Fruit fly (Drosophila melanogaster) whole organism, wandering third instar larva: Measurements from ENCODE around the gene noc.

Source experiments
- Abd-B ChIP-seq: fragments of >200 bp; optimal IDR thresholded peaks from 2 replicates; lab custom pipeline; 2017; ENCODE audit warnings: missing biosample characterization, missing genetic modification characterization
- CG32264 ChIP-seq: fragments of 200-800 bp; sonication (Bioruptor generic); optimal IDR thresholded peaks from 2 replicates; lab custom pipeline; 2016; ENCODE audit warnings: missing biosample characterization, missing genetic modification characterization
- CG9705 ChIP-seq: fragments of 200-800 bp; sonication (Bioruptor generic); optimal IDR thresholded peaks from 2 replicates; lab custom pipeline; 2018; ENCODE audit warnings: missing biosample characterization, mild to moderate bottlenecking, missing genetic modification characterization
- CrebA ChIP-seq: fragments of 200-800 bp; sonication (Bioruptor generic); optimal IDR thresholded peaks from 2 replicates; lab custom pipeline; 2016; ENCODE audit warnings: missing biosample characterization, mild to moderate bottlenecking, missing genetic modification characterization, borderline replicate concordance
- Dif ChIP-seq: fragments of 200-275, 200-300 bp; sonication (Bioruptor generic); optimal IDR thresholded peaks from 2 replicates; lab custom pipeline; 2018; ENCODE audit warnings: missing biosample characterization, missing genetic modification characterization; ENCODE audit not compliant: partially characterized antibody
- HLH106 ChIP-seq: fragments of 200-800 bp; optimal IDR thresholded peaks from 3 replicates; lab custom pipeline; 2019; ENCODE audit warnings: missing biosample characterization, mild to moderate bottlenecking, missing genetic modification characterization, moderate library complexity
- Hnf4 ChIP-seq: fragments of 200-800 bp; sonication (Bioruptor generic); optimal IDR thresholded peaks from 2 replicates; lab custom pipeline; 2016; ENCODE audit warnings: missing biosample characterization, mild to moderate bottlenecking, missing genetic modification characterization
- Hr78 ChIP-seq: fragments of >200 bp; optimal IDR thresholded peaks from 2 replicates; lab custom pipeline; 2017; ENCODE audit warnings: missing biosample characterization, missing genetic modification characterization
- Hr83 ChIP-seq: fragments of 200-300 bp; sonication (Bioruptor generic); optimal IDR thresholded peaks from 2 replicates; lab custom pipeline; 2016; ENCODE audit warnings: missing biosample characterization, mild to moderate bottlenecking, missing genetic modification characterization, moderate library complexity; ENCODE audit not compliant: poor library complexity, severe bottlenecking
- Mio ChIP-seq: sonication (Bioruptor generic); optimal IDR thresholded peaks from 2 replicates; lab custom pipeline; 2016; ENCODE audit warnings: missing biosample characterization, missing genetic modification characterization
- N ChIP-seq: fragments of >200 bp; optimal IDR thresholded peaks from 2 replicates; lab custom pipeline; 2018; ENCODE audit warnings: missing biosample characterization, missing external identifiers, missing genetic modification characterization
- OdsH ChIP-seq: fragments of 200-800 bp; sonication (Bioruptor generic); optimal IDR thresholded peaks from 2 replicates; lab custom pipeline; 2016; ENCODE audit warnings: missing biosample characterization, mild to moderate bottlenecking, missing genetic modification characterization
- Rel ChIP-seq, 2 experiments: fragments of 200-800 bp; sonication (Bioruptor generic) in 1 of 2; optimal IDR thresholded peaks; 2 replicates in 1 of 2; 3 replicates in 1 of 2; lab custom pipeline; 2016 to 2019; ENCODE audit warnings: mild to moderate bottlenecking in 2 of 2, missing biosample characterization in 2 of 2, missing genetic modification characterization in 2 of 2, moderate library complexity in 1 of 2
- Sp1 ChIP-seq: fragments of 200-800 bp; sonication (Bioruptor generic); optimal IDR thresholded peaks from 3 replicates; lab custom pipeline; 2019; ENCODE audit warnings: missing biosample characterization, mild to moderate bottlenecking, missing genetic modification characterization, moderate library complexity
- br ChIP-seq: fragments of 200-800 bp; sonication (Bioruptor generic); optimal IDR thresholded peaks from 2 replicates; lab custom pipeline; 2016; ENCODE audit warnings: missing biosample characterization, missing genetic modification characterization
- dl ChIP-seq, 2 experiments: fragments of 175-275, 200-275 bp in 1 of 2; fragments of 200-275 bp in 1 of 2; sonication (Bioruptor generic); optimal IDR thresholded peaks; lab custom pipeline; 2018; ENCODE audit warnings: mild to moderate bottlenecking in 2 of 2, missing biosample characterization in 2 of 2, missing genetic modification characterization in 2 of 2, moderate library complexity in 2 of 2; ENCODE audit not compliant: partially characterized antibody in 2 of 2, insufficient read depth in 1 of 2
- dmrt93B ChIP-seq: fragments of 200-800 bp; sonication (Bioruptor generic); optimal IDR thresholded peaks from 2 replicates; lab custom pipeline; 2018; ENCODE audit warnings: missing biosample characterization, mild to moderate bottlenecking, missing genetic modification characterization
- dsf ChIP-seq: sonication (Bioruptor generic); optimal IDR thresholded peaks from 2 replicates; lab custom pipeline; 2016; ENCODE audit warnings: missing biosample characterization, missing genetic modification characterization, borderline replicate concordance
- ey ChIP-seq: fragments of 200-800 bp; sonication (Bioruptor generic); optimal IDR thresholded peaks from 2 replicates; lab custom pipeline; 2016; ENCODE audit warnings: missing biosample characterization, missing genetic modification characterization
- foxo ChIP-seq, 2 experiments: fragments of 200-800 bp; sonication (Bioruptor generic); optimal IDR thresholded peaks; 2 replicates in 1 of 2; 3 replicates in 1 of 2; lab custom pipeline; 2016 to 2017; ENCODE audit warnings: missing biosample characterization in 2 of 2, missing genetic modification characterization in 2 of 2
- fru ChIP-seq: fragments of 200-800 bp; sonication (Bioruptor generic); optimal IDR thresholded peaks from 3 replicates; lab custom pipeline; 2016; ENCODE audit warnings: missing biosample characterization, mild to moderate bottlenecking, missing genetic modification characterization
- h ChIP-seq: fragments of 200-800 bp; sonication (Bioruptor generic); optimal IDR thresholded peaks from 3 replicates; lab custom pipeline; 2016; ENCODE audit warnings: missing biosample characterization, mild to moderate bottlenecking, missing genetic modification characterization
- jim ChIP-seq: fragments of 175-275, 200-325 bp; sonication (Bioruptor generic); optimal IDR thresholded peaks from 2 replicates; lab custom pipeline; 2016; ENCODE audit warnings: missing biosample characterization, mild to moderate bottlenecking, missing genetic modification characterization
- lola ChIP-seq: fragments of >200 bp; optimal IDR thresholded peaks from 2 replicates; lab custom pipeline; 2017; ENCODE audit warnings: missing biosample characterization, missing genetic modification characterization
- psq ChIP-seq: fragments of 200-800 bp; sonication (Bioruptor generic); optimal IDR thresholded peaks from 3 replicates; lab custom pipeline; 2017; ENCODE audit warnings: missing biosample characterization, mild to moderate bottlenecking, missing genetic modification characterization, moderate library complexity
- rgr ChIP-seq: fragments of 200-800 bp; sonication (Bioruptor generic); optimal IDR thresholded peaks from 3 replicates; lab custom pipeline; 2016; ENCODE audit warnings: missing biosample characterization, mild to moderate bottlenecking, missing genetic modification characterization
- sage ChIP-seq: fragments of 200-800 bp; sonication (Bioruptor generic); optimal IDR thresholded peaks from 2 replicates; lab custom pipeline; 2016; ENCODE audit warnings: missing biosample characterization, mild to moderate bottlenecking, missing genetic modification characterization
- tai ChIP-seq: sonication (Bioruptor generic); optimal IDR thresholded peaks from 2 replicates; lab custom pipeline; 2016; ENCODE audit warnings: missing biosample characterization, missing genetic modification characterization
- usp ChIP-seq: fragments of >200 bp; optimal IDR thresholded peaks from 2 replicates; lab custom pipeline; 2017; ENCODE audit warnings: missing biosample characterization, missing genetic modification characterization

Gene noc

dm6 chr2L:14488083-14488482 lies 2.6 kb upstream of the noc start:
- TF ChIP-seq Rel (GFP tag; optimal IDR thresholded peaks at IDR 0.05; lab: Kevin White, UChicago): no peak
- TF ChIP-seq Rel (tag; optimal IDR thresholded peaks at IDR 0.05; lab: Kevin White, UChicago): no peak
- no peak for TF ChIP-seq OdsH (GFP tag; lab: Kevin White, UChicago)
- TF ChIP-seq h (GFP tag; lab: Kevin White, UChicago): no peak
- no peak for TF ChIP-seq CG9705
- no peak for TF ChIP-seq N
- no peak for TF ChIP-seq foxo (GFP tag; optimal IDR thresholded peaks at IDR 0.05; lab: Kevin White, UChicago)
- TF ChIP-seq, all 38 proteins: peak for 0

dm6 chr2L:14488866-14489462 lies 1.7 kb upstream of the noc start:
- TF ChIP-seq HLH106 (tag; lab: Kevin White, UChicago): no peak
- TF ChIP-seq br: no peak
- no peak for TF ChIP-seq CrebA
- no peak for TF ChIP-seq ey (GFP tag; lab: Kevin White, UChicago)
- no peak for TF ChIP-seq Hr78 (GFP tag; lab: Kevin White, UChicago)
- TF ChIP-seq OdsH (GFP tag; lab: Kevin White, UChicago): no peak
- TF ChIP-seq Mio (GFP tag; lab: Kevin White, UChicago): no peak
- no peak for TF ChIP-seq sage
- no peak for TF ChIP-seq tai (GFP tag; lab: Kevin White, UChicago)
- no peak for TF ChIP-seq usp (GFP tag; lab: Kevin White, UChicago)
- TF ChIP-seq, all 38 proteins: peak for 0

dm6 chr2L:14491686-14492085 lies 1.0 kb downstream of the noc start:
- TF ChIP-seq usp (GFP tag; lab: Kevin White, UChicago) (no peak), dsf (GFP tag; lab: Kevin White, UChicago) (no peak), tai (GFP tag; lab: Kevin White, UChicago) (no peak), Dif (no peak), Rel (GFP tag; optimal IDR thresholded peaks at IDR 0.05; lab: Kevin White, UChicago) (no peak), Rel (tag; optimal IDR thresholded peaks at IDR 0.05; lab: Kevin White, UChicago) (no peak), fru (GFP tag; lab: Kevin White, UChicago) (no peak), h (GFP tag; lab: Kevin White, UChicago) (no peak), rgr (no peak), jim (GFP tag; lab: Kevin White, UChicago) (no peak), Abd-B (GFP tag; lab: Kevin White, UChicago) (no peak), CG32264 (GFP tag; lab: Kevin White, UChicago) (no peak), dmrt93B (GFP tag; lab: Kevin White, UChicago) (no peak), lola (GFP tag; lab: Kevin White, UChicago) (no peak), CrebA (no peak), sage (no peak), foxo (GFP tag; optimal IDR thresholded peaks at IDR 0.05; lab: Kevin White, UChicago) (no peak), dl (GFP tag; optimal IDR thresholded peaks at IDR 0.05; lab: Kevin White, UChicago; ENCODE audit: insufficient read depth in 1 of 2, partially characterized antibody in 2 of 2) (no peak), Hnf4 (GFP tag; lab: Kevin White, UChicago) (no peak), N (no peak)

dm6 chr2L:14492819-14493218 lies 2.2 kb downstream of the noc start:
- TF ChIP-seq CG9705: no peak

- TF ChIP-seq jim (GFP tag; lab: Kevin White, UChicago) (no peak), psq (GFP tag; lab: Kevin White, UChicago) (no peak), Hr83 (GFP tag; lab: Kevin White, UChicago) (peak; percentile 2), OdsH (GFP tag; lab: Kevin White, UChicago) (no peak), br (no peak), Sp1 (GFP tag; lab: Kevin White, UChicago) (no peak), HLH106 (tag; lab: Kevin White, UChicago) (no peak), rgr (peak; percentile 4), Dif (no peak), Hnf4 (GFP tag; lab: Kevin White, UChicago) (no peak), dsf (GFP tag; lab: Kevin White, UChicago) (no peak), Mio (GFP tag; lab: Kevin White, UChicago) (no peak), CG9705 (no peak), dl (GFP tag; optimal IDR thresholded peaks at IDR 0.05; lab: Kevin White, UChicago; ENCODE audit: insufficient read depth in 1 of 2, partially characterized antibody in 2 of 2) (peak in 1 of 2 experiments; percentile 10)
Observed at dm6 chr2L:14494930-14495351, 4.3 kb downstream of the noc start.
